Fruit fly (Drosophila melanogaster): ENCODE data around the gene CG32212.

The CG32212 gene

dm6 chr3L:19520645-19521044 lies 33.3 kb downstream of the CG32212 start, which contains the start of gene Cpr76Bc:
Gene Cpr76Bc (plus strand): TSS chr3L:19520945.
- TF ChIP-seq dmrt93B (GFP tag; optimal IDR thresholded peaks at IDR 0.05) (no peak), h (GFP tag; optimal IDR thresholded peaks at IDR 0.05) (no peak), Myc (optimal IDR thresholded peaks at IDR 0.05) (no peak), usp (GFP tag; optimal IDR thresholded peaks at IDR 0.05) (no peak), pan (optimal IDR thresholded peaks at IDR 0.05) (no peak), HLH106 (tag; optimal IDR thresholded peaks at IDR 0.05) (no peak), Mio (GFP tag; optimal IDR thresholded peaks at IDR 0.05) (no peak), CrebA (GFP tag; optimal IDR thresholded peaks at IDR 0.05; ENCODE audit: borderline replicate concordance) (no peak), CG32264 (GFP tag; optimal IDR thresholded peaks at IDR 0.05) (no peak), Sp1 (GFP tag; optimal IDR thresholded peaks at IDR 0.05) (no peak), dl (GFP tag; optimal IDR thresholded peaks at IDR 0.05; ENCODE audit: insufficient read depth in 1 of 2, partially characterized antibody in 2 of 2) (no peak), Dif (GFP tag; optimal IDR thresholded peaks at IDR 0.05; ENCODE audit: partially characterized antibody) (no peak), sv (GFP tag; optimal IDR thresholded peaks at IDR 0.05) (no peak), lola (GFP tag; optimal IDR thresholded peaks at IDR 0.05) (no peak), br (GFP tag; optimal IDR thresholded peaks at IDR 0.05) (no peak), Dfd (GFP tag; optimal IDR thresholded peaks at IDR 0.05) (no peak), Hnf4 (GFP tag; optimal IDR thresholded peaks at IDR 0.05) (no peak)

DNA sequence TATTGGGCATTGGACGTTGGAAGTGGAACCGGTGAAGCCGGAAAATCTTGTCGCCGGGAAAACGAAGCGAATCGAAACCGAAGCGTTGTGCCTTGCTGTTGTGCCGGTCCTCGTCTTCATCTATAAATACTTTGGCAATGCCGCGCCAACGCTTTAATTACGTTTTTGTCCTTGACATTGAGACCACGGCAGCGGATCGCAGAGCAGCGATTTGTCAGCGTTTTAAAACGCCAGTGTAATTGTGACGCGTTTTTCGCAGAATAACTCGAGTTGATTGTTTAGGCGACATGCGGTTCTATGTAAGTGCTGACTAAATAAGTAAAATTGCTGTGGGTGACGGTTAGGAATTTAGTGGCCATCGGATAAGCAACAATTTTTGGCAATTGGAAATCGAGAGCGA lies 33.7 kb downstream of the CG32212 start:
- TF ChIP-seq OdsH (GFP tag; optimal IDR thresholded peaks at IDR 0.05) (no peak), Jra (GFP tag; optimal IDR thresholded peaks at IDR 0.05) (no peak), br (GFP tag; optimal IDR thresholded peaks at IDR 0.05) (no peak), h (GFP tag; optimal IDR thresholded peaks at IDR 0.05) (no peak), jim (GFP tag; optimal IDR thresholded peaks at IDR 0.05) (no peak), dl (GFP tag; optimal IDR thresholded peaks at IDR 0.05; ENCODE audit: insufficient read depth in 1 of 2, partially characterized antibody in 2 of 2) (no peak), GATAd (GFP tag; optimal IDR thresholded peaks at IDR 0.05) (no peak), lola (GFP tag; optimal IDR thresholded peaks at IDR 0.05) (no peak), Hr78 (GFP tag; optimal IDR thresholded peaks at IDR 0.05) (no peak), sage (GFP tag; optimal IDR thresholded peaks at IDR 0.05) (no peak), dsf (GFP tag; optimal IDR thresholded peaks at IDR 0.05; ENCODE audit: borderline replicate concordance) (no peak), Rel (GFP tag; optimal IDR thresholded peaks at IDR 0.05) (no peak), Rel (tag; optimal IDR thresholded peaks at IDR 0.05) (no peak), N (GFP tag; optimal IDR thresholded peaks at IDR 0.05) (no peak), woc (GFP tag; optimal IDR thresholded peaks at IDR 0.05) (no peak), Mio (GFP tag; optimal IDR thresholded peaks at IDR 0.05) (no peak), Sp1 (GFP tag; optimal IDR thresholded peaks at IDR 0.05) (no peak), tai (GFP tag; optimal IDR thresholded peaks at IDR 0.05) (no peak), Abd-B (GFP tag; optimal IDR thresholded peaks at IDR 0.05) (no peak), Myc (optimal IDR thresholded peaks at IDR 0.05) (no peak)

- TF ChIP-seq h (GFP tag; optimal IDR thresholded peaks at IDR 0.05) (no peak), dsf (GFP tag; optimal IDR thresholded peaks at IDR 0.05; ENCODE audit: borderline replicate concordance) (no peak), ey (GFP tag; optimal IDR thresholded peaks at IDR 0.05) (no peak)
Observed at dm6 chr3L:19524690-19525089, 37.3 kb downstream of the CG32212 start.

DNA sequence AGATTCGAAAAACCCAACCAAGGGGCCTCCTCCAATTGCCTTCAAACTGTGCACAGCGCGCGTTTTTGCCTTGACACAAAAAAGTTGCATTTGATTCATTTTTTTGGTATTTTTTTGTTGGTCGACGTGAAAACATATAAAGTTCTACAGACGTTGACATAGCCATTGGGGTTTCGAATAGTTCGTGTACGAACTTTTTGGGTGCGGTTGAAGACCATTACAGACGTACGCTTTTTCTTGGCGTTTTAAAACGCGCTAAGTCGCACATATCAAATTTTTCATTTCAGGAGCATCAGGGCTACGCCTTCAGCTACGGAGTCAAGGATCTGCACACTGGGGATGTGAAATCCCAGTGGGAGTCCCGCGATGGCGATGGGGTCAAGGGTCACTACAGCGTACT lies 38.4 kb downstream of the CG32212 start:
- TF ChIP-seq Vsx2 (GFP tag; optimal IDR thresholded peaks at IDR 0.05; ENCODE audit: partially characterized antibody) (no peak), fru (GFP tag; optimal IDR thresholded peaks at IDR 0.05) (no peak)

DNA sequence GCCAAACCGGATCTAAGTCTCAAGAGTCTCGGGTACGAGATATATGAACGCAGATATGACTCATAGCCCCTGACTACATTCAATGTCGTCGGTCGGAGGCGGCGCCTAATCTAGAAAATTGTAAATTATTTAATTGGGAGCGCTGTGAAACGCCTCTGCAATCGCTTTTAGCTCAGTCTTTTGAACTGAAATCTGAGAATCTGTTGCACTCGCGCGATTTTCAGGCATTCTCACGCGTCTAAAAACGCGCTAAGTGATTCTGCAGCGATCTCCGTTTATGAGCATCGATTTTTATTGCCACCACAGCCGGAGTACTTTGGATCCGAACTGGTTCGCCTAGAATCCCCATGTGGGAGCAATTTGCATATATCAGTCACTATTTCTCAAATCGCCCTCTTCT lies 41.2 kb downstream of the CG32212 start:
- TF ChIP-seq dmrt93B (GFP tag; optimal IDR thresholded peaks at IDR 0.05) (no peak), Hr83 (GFP tag; optimal IDR thresholded peaks at IDR 0.05; ENCODE audit: poor library complexity, severe bottlenecking) (no peak), Hr78 (GFP tag; optimal IDR thresholded peaks at IDR 0.05) (no peak), OdsH (GFP tag; optimal IDR thresholded peaks at IDR 0.05) (no peak), N (GFP tag; optimal IDR thresholded peaks at IDR 0.05) (no peak), Mio (GFP tag; optimal IDR thresholded peaks at IDR 0.05) (no peak), Vsx2 (GFP tag; optimal IDR thresholded peaks at IDR 0.05; ENCODE audit: partially characterized antibody) (no peak), Myc (optimal IDR thresholded peaks at IDR 0.05) (no peak), dl (GFP tag; optimal IDR thresholded peaks at IDR 0.05; ENCODE audit: insufficient read depth in 1 of 2, partially characterized antibody in 2 of 2) (no peak)
